Fruit fly (Drosophila melanogaster): Measurements from ENCODE around the gene spen.

The spen gene

dm6 chr2L:224599-225385, 66.0 kb downstream of the spen start:
- no peak for TF ChIP-seq CG17801 (GFP tag; optimal IDR thresholded peaks at IDR 0.05; ENCODE audit: partially characterized antibody)

- TF ChIP-seq CG17801 (GFP tag; optimal IDR thresholded peaks at IDR 0.05; ENCODE audit: partially characterized antibody) = no peak
These were observed 66.5 kb downstream of the spen start for dm6 chr2L:225386-225682.

- TF ChIP-seq CG17801 (GFP tag; optimal IDR thresholded peaks at IDR 0.05; ENCODE audit: partially characterized antibody) = no peak
These were observed 69.4 kb downstream of the spen start for dm6 chr2L:228246-228645.

- no peak for TF ChIP-seq CG17801 (GFP tag; optimal IDR thresholded peaks at IDR 0.05; ENCODE audit: partially characterized antibody)
These were observed 73.4 kb downstream of the spen start, which contains the start of gene CG13693 for dm6 chr2L:232187-232586. Gene CG13693 (plus strand): TSS chr2L:232487.

- no peak for TF ChIP-seq CG17801 (GFP tag; optimal IDR thresholded peaks at IDR 0.05; ENCODE audit: partially characterized antibody)
These were observed 81.4 kb downstream of the spen start for dm6 chr2L:240176-240769.

dm6 chr2L:241415-241814, 82.6 kb downstream of the spen start:
- TF ChIP-seq CG17801 (GFP tag; optimal IDR thresholded peaks at IDR 0.05; ENCODE audit: partially characterized antibody) = no peak

dm6 chr2L:243123-243522, 84.3 kb downstream of the spen start:
- TF ChIP-seq CG17801 (GFP tag; optimal IDR thresholded peaks at IDR 0.05; ENCODE audit: partially characterized antibody) = no peak

- TF ChIP-seq CG17801 (GFP tag; optimal IDR thresholded peaks at IDR 0.05; ENCODE audit: partially characterized antibody) = no peak
These were observed 85.0 kb downstream of the spen start for dm6 chr2L:243819-244218.

dm6 chr2L:244559-244958, 85.7 kb downstream of the spen start:
- TF ChIP-seq CG17801 (GFP tag; optimal IDR thresholded peaks at IDR 0.05; ENCODE audit: partially characterized antibody) = no peak

- TF ChIP-seq CG17801 (GFP tag; optimal IDR thresholded peaks at IDR 0.05; ENCODE audit: partially characterized antibody) = peak; percentile 79
These were observed 88.0 kb downstream of the spen start for dm6 chr2L:246656-247340.

- no peak for TF ChIP-seq CG17801 (GFP tag; optimal IDR thresholded peaks at IDR 0.05; ENCODE audit: partially characterized antibody)
These were observed 88.6 kb downstream of the spen start for dm6 chr2L:247432-247831.

- TF ChIP-seq CG17801 (GFP tag; optimal IDR thresholded peaks at IDR 0.05; ENCODE audit: partially characterized antibody) = no peak
These were observed 89.1 kb downstream of the spen start for dm6 chr2L:247845-248473.

- no peak for TF ChIP-seq CG17801 (GFP tag; optimal IDR thresholded peaks at IDR 0.05; ENCODE audit: partially characterized antibody)
These were observed 89.8 kb downstream of the spen start for dm6 chr2L:248592-248991.

- no peak for TF ChIP-seq CG17801 (GFP tag; optimal IDR thresholded peaks at IDR 0.05; ENCODE audit: partially characterized antibody)
These were observed 90.4 kb downstream of the spen start for dm6 chr2L:249048-249825.

Measured in ovary, adult (tissue).